Fruit fly (Drosophila melanogaster) whole organism, embryonic: ENCODE measurements around the gene endos.

Experiments used
- Asciz ChIP-seq: fragments of 200-800 bp; sonication (Bioruptor generic); optimal IDR thresholded peaks from 2 replicates; lab custom pipeline; 2017; ENCODE audit warnings: missing biosample characterization, mild to moderate bottlenecking, missing genetic modification characterization, missing genetic modification reagents
- B-H1 ChIP-seq: fragments of 200-800 bp; sonication (Bioruptor generic); IDR thresholded peaks from 3 replicates; pipeline ENCODE4 v1.3.6; 2022; ENCODE audit warnings: missing biosample characterization, missing genetic modification characterization
- CG10321 ChIP-seq: fragments of 200-800 bp; sonication (Bioruptor generic); IDR thresholded peaks from 2 replicates; pipeline ENCODE4 v1.3.6; 2022; ENCODE audit warnings: missing biosample characterization, missing genetic modification characterization
- CG10366 ChIP-seq: fragments of 200-800 bp; sonication (Bioruptor generic); IDR thresholded peaks from 2 replicates; pipeline ENCODE4 v1.3.6; 2022; ENCODE audit warnings: missing biosample characterization, missing genetic modification characterization
- CG11093 ChIP-seq: fragments of 200-800 bp; sonication (Bioruptor generic); IDR thresholded peaks from 3 replicates; pipeline ENCODE4 v1.3.6; 2022; ENCODE audit warnings: missing biosample characterization, missing genetic modification characterization
- CG11247 ChIP-seq: fragments of 200-800 bp; sonication (Bioruptor generic); IDR thresholded peaks from 2 replicates; pipeline ENCODE4 v1.3.6; 2022; ENCODE audit warnings: missing biosample characterization, missing genetic modification characterization
- CG12391 ChIP-seq: fragments of 200-800 bp; sonication (Bioruptor generic); optimal IDR thresholded peaks from 3 replicates; lab custom pipeline; 2018; ENCODE audit warnings: missing biosample characterization, mild to moderate bottlenecking, missing genetic modification characterization, moderate library complexity
- CG12659 ChIP-seq: fragments of 200-800 bp; sonication (Bioruptor generic); optimal IDR thresholded peaks from 3 replicates; lab custom pipeline; 2017; ENCODE audit warnings: mild to moderate bottlenecking, missing biosample characterization, missing genetic modification reagents, missing genetic modification characterization
- CG15514 ChIP-seq: fragments of 200-800 bp; sonication (Bioruptor generic); optimal IDR thresholded peaks from 3 replicates; lab custom pipeline; 2017; ENCODE audit warnings: missing biosample characterization, missing genetic modification characterization, mild to moderate bottlenecking, moderate library complexity, missing genetic modification reagents
- CG17829 ChIP-seq: fragments of 200-800 bp; optimal IDR thresholded peaks from 2 replicates; lab custom pipeline; 2019; ENCODE audit warnings: missing biosample characterization, mild to moderate bottlenecking, missing genetic modification characterization, moderate library complexity
- CG17912 ChIP-seq: fragments of 200-800 bp; sonication (Bioruptor generic); optimal IDR thresholded peaks from 2 replicates; lab custom pipeline; 2018; ENCODE audit warnings: missing biosample characterization, mild to moderate bottlenecking, missing genetic modification characterization
- CG18619 ChIP-seq: fragments of 200-800 bp; sonication (Bioruptor generic); optimal IDR thresholded peaks from 3 replicates; lab custom pipeline; 2017; ENCODE audit warnings: missing biosample characterization, mild to moderate bottlenecking, missing genetic modification characterization
- CG33213 ChIP-seq: fragments of 200-800 bp; sonication (Bioruptor generic); optimal IDR thresholded peaks from 3 replicates; lab custom pipeline; 2016; ENCODE audit warnings: missing biosample characterization, missing genetic modification characterization
- CG33557 ChIP-seq: fragments of 200-800 bp; sonication (Bioruptor generic); optimal IDR thresholded peaks from 2 replicates; lab custom pipeline; 2019; ENCODE audit warnings: missing biosample characterization, mild to moderate bottlenecking, missing genetic modification characterization, moderate library complexity
- CG3838 ChIP-seq: fragments of 200-800 bp; sonication (Bioruptor generic); optimal IDR thresholded peaks from 3 replicates; lab custom pipeline; 2016; ENCODE audit warnings: missing biosample characterization, missing genetic modification characterization
- CG4282 ChIP-seq: fragments of 200-800 bp; sonication (Bioruptor generic); optimal IDR thresholded peaks from 2 replicates; lab custom pipeline; 2016; ENCODE audit warnings: missing biosample characterization, missing genetic modification characterization
- CG4820 ChIP-seq: fragments of 200-800 bp; sonication (Bioruptor generic); optimal IDR thresholded peaks from 3 replicates; lab custom pipeline; 2016; ENCODE audit warnings: missing biosample characterization, missing genetic modification characterization
- CG7357 ChIP-seq: fragments of 200-800 bp; sonication (Bioruptor generic); IDR thresholded peaks from 3 replicates; pipeline ENCODE4 v1.3.6; 2022; ENCODE audit warnings: missing biosample characterization, missing genetic modification characterization
- CrebB ChIP-seq: fragments of 200-800 bp; sonication (Bioruptor generic); optimal IDR thresholded peaks from 3 replicates; lab custom pipeline; 2018; ENCODE audit warnings: missing biosample characterization, mild to moderate bottlenecking, missing genetic modification characterization
- Dbx ChIP-seq: fragments of 200-800 bp; sonication (Bioruptor generic); IDR thresholded peaks from 3 replicates; pipeline ENCODE4 v1.3.6; 2022; ENCODE audit warnings: missing biosample characterization, missing genetic modification characterization
- Dip2 ChIP-seq: fragments of 200-800 bp; sonication (Bioruptor generic); IDR thresholded peaks from 2 replicates; pipeline ENCODE4 v1.3.6; 2022; ENCODE audit warnings: missing biosample characterization, missing genetic modification characterization
- Gsc ChIP-seq: fragments of 200-800 bp; sonication (Bioruptor generic); IDR thresholded peaks from 2 replicates; pipeline ENCODE4 v1.3.6; 2022; ENCODE audit warnings: missing biosample characterization, missing genetic modification characterization
- HLH4C ChIP-seq: fragments of 200-800 bp; sonication (Bioruptor generic); IDR thresholded peaks from 3 replicates; pipeline ENCODE4 v1.3.6; 2022; ENCODE audit warnings: missing biosample characterization, missing genetic modification characterization; ENCODE audit not compliant: partially characterized antibody
- Hr78 ChIP-seq, 2 experiments: fragments of 200-800 bp in 1 of 2; fragments of >200 bp in 1 of 2; sonication (Bioruptor generic) in 1 of 2; optimal IDR thresholded peaks; 2 replicates each; lab custom pipeline; 2017 to 2019; ENCODE audit warnings: missing biosample characterization in 2 of 2, missing genetic modification characterization in 2 of 2, mild to moderate bottlenecking in 1 of 2, moderate library complexity in 1 of 2
- Lhr ChIP-seq: fragments of 200-800 bp; sonication (Bioruptor generic); optimal IDR thresholded peaks from 3 replicates; lab custom pipeline; 2017; ENCODE audit warnings: mild to moderate bottlenecking, missing biosample characterization, missing genetic modification reagents, missing genetic modification characterization
- Med ChIP-seq: fragments of 200-800 bp; sonication (Bioruptor generic); peaks from one replicate; lab custom pipeline; 2016; ENCODE audit warnings: missing biosample characterization, missing genetic modification characterization, mild to moderate bottlenecking, inconsistent platforms, moderate library complexity
- Myb ChIP-seq: fragments of 200-800 bp; sonication (Bioruptor generic); optimal IDR thresholded peaks from 2 replicates; lab custom pipeline; 2016; ENCODE audit warnings: missing biosample characterization, missing genetic modification characterization
- Nf-YC ChIP-seq: fragments of 200-800 bp; optimal IDR thresholded peaks from 3 replicates; lab custom pipeline; 2019; ENCODE audit warnings: missing biosample characterization, mild to moderate bottlenecking, missing genetic modification characterization, moderate library complexity
- Opbp ChIP-seq: fragments of 200-800 bp; sonication (Bioruptor generic); IDR thresholded peaks from 3 replicates; pipeline ENCODE4 v1.3.6; 2022; ENCODE audit warnings: missing biosample characterization, missing genetic modification characterization; ENCODE audit not compliant: partially characterized antibody
- Ssrp ChIP-seq: fragments of 200-800 bp; sonication (Bioruptor generic); optimal IDR thresholded peaks from 2 replicates; lab custom pipeline; 2018; ENCODE audit warnings: missing biosample characterization, mild to moderate bottlenecking, missing genetic modification characterization, moderate library complexity
- amos ChIP-seq: fragments of 200-800 bp; sonication (Bioruptor generic); IDR thresholded peaks from 2 replicates; pipeline ENCODE4 v1.3.6; 2022; ENCODE audit warnings: missing biosample characterization, missing genetic modification characterization; ENCODE audit not compliant: partially characterized antibody
- aop ChIP-seq: fragments of 200-800 bp; sonication (Bioruptor generic); IDR thresholded peaks from 2 replicates; pipeline ENCODE4 v1.3.6; 2022; ENCODE audit warnings: missing biosample characterization, missing genetic modification characterization
- crp ChIP-seq, 2 experiments: fragments of 200-800 bp; sonication (Bioruptor generic); optimal IDR thresholded peaks; 2 replicates in 1 of 2; 3 replicates in 1 of 2; lab custom pipeline; 2017; ENCODE audit warnings: missing biosample characterization in 2 of 2, missing genetic modification characterization in 2 of 2, mild to moderate bottlenecking in 1 of 2, moderate library complexity in 1 of 2
- cwo ChIP-seq: fragments of 200-800 bp; sonication (Bioruptor generic); optimal IDR thresholded peaks from 3 replicates; lab custom pipeline; 2017; ENCODE audit warnings: missing biosample characterization, missing genetic modification characterization, mild to moderate bottlenecking, moderate library complexity, missing genetic modification reagents
- dpn ChIP-seq, 2 experiments: fragments of 200-800 bp; sonication (Bioruptor generic); optimal IDR thresholded peaks; 3 replicates each; lab custom pipeline; 2016; ENCODE audit warnings: missing biosample characterization in 2 of 2, missing genetic modification characterization in 2 of 2
- fd102C ChIP-seq: fragments of 200-800 bp; sonication (Bioruptor generic); optimal IDR thresholded peaks from 2 replicates; lab custom pipeline; 2018; ENCODE audit warnings: missing biosample characterization, mild to moderate bottlenecking, missing genetic modification characterization, moderate library complexity
- hth ChIP-seq: fragments of >200 bp; optimal IDR thresholded peaks from 2 replicates; lab custom pipeline; 2017; ENCODE audit warnings: inconsistent platforms
- oc ChIP-seq: fragments of 200-800 bp; sonication (Bioruptor generic); optimal IDR thresholded peaks from 2 replicates; lab custom pipeline; 2018; ENCODE audit warnings: missing biosample characterization, mild to moderate bottlenecking, missing genetic modification characterization, moderate library complexity
- prd ChIP-seq, 3 experiments: fragments of >200 bp in 2 of 3; fragments of 200-800 bp in 1 of 3; sonication (Bioruptor generic) in 1 of 3; optimal IDR thresholded peaks in 2 of 3; IDR thresholded peaks in 1 of 3; 2 replicates in 2 of 3; 3 replicates in 1 of 3; pipeline versions ENCODE4 v1.3.6 to Lab custom; 2017 to 2022; ENCODE audit warnings: missing biosample characterization in 1 of 3, missing genetic modification characterization in 1 of 3
- psq ChIP-seq: fragments of 200-800 bp; sonication (Bioruptor generic); optimal IDR thresholded peaks from 2 replicates; lab custom pipeline; 2017; ENCODE audit warnings: missing biosample characterization, missing genetic modification characterization
- pzg ChIP-seq: fragments of 200-800 bp; sonication (Bioruptor generic); optimal IDR thresholded peaks from 3 replicates; lab custom pipeline; 2018; ENCODE audit warnings: missing biosample characterization, mild to moderate bottlenecking, missing genetic modification characterization, moderate library complexity
- sc ChIP-seq, 3 experiments: fragments of >200 bp in 2 of 3; fragments of 200-800 bp in 1 of 3; sonication (Bioruptor generic) in 1 of 3; optimal IDR thresholded peaks; 2 replicates in 2 of 3; 3 replicates in 1 of 3; lab custom pipeline; 2017; ENCODE audit warnings: mild to moderate bottlenecking in 1 of 3, missing biosample characterization in 1 of 3, missing genetic modification characterization in 1 of 3, missing genetic modification reagents in 1 of 3
- seq ChIP-seq: fragments of 200-800 bp; sonication (Bioruptor generic); IDR thresholded peaks from 2 replicates; pipeline ENCODE4 v1.3.6; 2022; ENCODE audit warnings: missing biosample characterization, missing genetic modification characterization
- sima ChIP-seq: fragments of 200-800 bp; sonication (Bioruptor generic); optimal IDR thresholded peaks from 2 replicates; lab custom pipeline; 2016; ENCODE audit warnings: missing biosample characterization, missing genetic modification characterization
- ssp ChIP-seq: fragments of 200-800 bp; sonication (Bioruptor generic); IDR thresholded peaks from 2 replicates; pipeline ENCODE4 v1.3.6; 2022; ENCODE audit warnings: missing biosample characterization, missing genetic modification characterization
- sug ChIP-seq: fragments of 200-800 bp; optimal IDR thresholded peaks from 2 replicates; lab custom pipeline; 2019; ENCODE audit warnings: missing biosample characterization, mild to moderate bottlenecking, missing genetic modification characterization, moderate library complexity
- tup ChIP-seq: fragments of 200-800 bp; sonication (Bioruptor generic); optimal IDR thresholded peaks from 2 replicates; lab custom pipeline; 2016; ENCODE audit warnings: missing biosample characterization, mild to moderate bottlenecking, missing genetic modification characterization, moderate library complexity
- twi ChIP-seq: fragments of 200-800 bp; optimal IDR thresholded peaks from 2 replicates; lab custom pipeline; 2019; ENCODE audit warnings: missing biosample characterization, mild to moderate bottlenecking, missing genetic modification characterization, moderate library complexity
- tx ChIP-seq: fragments of 200-800 bp; sonication (Bioruptor generic); optimal IDR thresholded peaks from 2 replicates; lab custom pipeline; 2016; ENCODE audit warnings: missing biosample characterization, missing genetic modification characterization

The endos gene

DNA sequence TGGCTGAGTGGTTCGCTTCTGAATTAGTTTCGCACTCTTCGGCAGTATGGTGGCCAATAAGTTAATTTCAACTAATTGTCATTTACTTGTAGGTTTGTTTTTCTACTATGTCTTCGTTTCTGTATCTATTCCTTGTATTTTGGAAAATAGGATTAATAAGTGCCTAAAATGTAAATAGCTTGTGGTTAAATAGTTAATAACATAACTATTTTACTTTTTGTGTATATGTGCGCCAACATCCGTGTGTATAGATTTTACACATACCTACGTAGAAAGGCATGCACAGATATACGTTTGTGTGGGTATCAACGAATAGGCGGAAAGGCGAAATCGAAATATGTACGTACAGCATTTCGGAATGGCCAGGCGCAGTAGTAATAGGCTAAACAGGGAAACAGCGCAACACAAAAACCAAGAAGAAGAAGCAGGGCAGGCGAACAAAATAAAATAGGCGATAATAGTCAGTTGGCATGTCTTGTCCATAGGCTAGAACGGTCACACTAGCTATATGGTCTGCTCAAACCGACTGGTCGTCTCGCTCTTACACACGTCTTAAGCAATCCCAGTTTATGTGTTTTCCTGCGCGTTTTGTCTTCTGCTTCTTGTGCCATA, 28.9 kb downstream of the endos start (continued):
- TF ChIP-seq Hr78 (GFP tag; optimal IDR thresholded peaks at IDR 0.05; lab: Kevin White, UChicago), result no peak
- no peak for TF ChIP-seq Dip2 (GFP tag; lab: Robert Waterston, UW)
- TF ChIP-seq CrebB (tag; lab: Kevin White, UChicago), result peak; percentile 17
- TF ChIP-seq CG7357 (GFP tag; lab: Robert Waterston, UW), result no peak
- peak; percentile 18 for TF ChIP-seq twi (tag; lab: Kevin White, UChicago)
- no peak for TF ChIP-seq Ssrp (tag; lab: Kevin White, UChicago)
- peak; percentile 11 for TF ChIP-seq CG18619
- TF ChIP-seq sima (GFP tag; lab: Kevin White, UChicago), result no peak
- no peak for TF ChIP-seq crp (GFP tag; optimal IDR thresholded peaks at IDR 0.05; lab: Kevin White, UChicago)
- no peak for TF ChIP-seq CG33213 (GFP tag; lab: Kevin White, UChicago)
- no peak for TF ChIP-seq CG12391 (tag; lab: Kevin White, UChicago)
- peak; percentile 19 for TF ChIP-seq sug (tag; lab: Kevin White, UChicago)
- peak; percentile 13 for TF ChIP-seq CG17829 (tag; lab: Kevin White, UChicago)
- TF ChIP-seq oc (tag; lab: Kevin White, UChicago), result peak; percentile 72
- no peak for TF ChIP-seq CG17912
- no peak for TF ChIP-seq seq (GFP tag; lab: Robert Waterston, UW)
- peak; percentile 30 for TF ChIP-seq Nf-YC (tag; lab: Kevin White, UChicago)
- no peak for TF ChIP-seq CG33557 (GFP tag; lab: Kevin White, UChicago)
- no peak for TF ChIP-seq B-H1
- TF ChIP-seq tup (GFP tag; lab: Kevin White, UChicago), result no peak
- peak; percentile 36; the same call in 1 of the 3 replicates for TF ChIP-seq Dbx (GFP tag; lab: Robert Waterston, UW)
- TF ChIP-seq CG11247 (GFP tag; lab: Robert Waterston, UW), result no peak
- TF ChIP-seq aop (GFP tag; lab: Robert Waterston, UW), result no peak
- TF ChIP-seq Opbp (GFP tag; lab: Robert Waterston, UW), result peak; percentile 77
- no peak for TF ChIP-seq ssp (GFP tag; lab: Robert Waterston, UW)
- TF ChIP-seq prd (optimal IDR thresholded peaks at IDR 0.05; lab: Kevin White, UChicago), result no peak
- no peak for TF ChIP-seq prd (GFP tag; IDR thresholded peaks at IDR 0.05; lab: Robert Waterston, UW)
- no peak for TF ChIP-seq cwo (GFP tag; lab: Kevin White, UChicago)
- TF ChIP-seq tx, result no peak
- no peak for TF ChIP-seq Asciz
- TF ChIP-seq CG3838, result no peak
- no peak for TF ChIP-seq CG11093
- TF ChIP-seq pzg (GFP tag; lab: Kevin White, UChicago), result peak; percentile 81
- TF ChIP-seq CG10366 (GFP tag; lab: Robert Waterston, UW), result no peak
- peak; percentile 86 for TF ChIP-seq Med
- TF ChIP-seq Lhr (GFP tag; lab: Kevin White, UChicago), result peak; percentile 2
- no peak for TF ChIP-seq hth
- TF ChIP-seq dpn (GFP tag; optimal IDR thresholded peaks at IDR 0.05; lab: Kevin White, UChicago), result no peak
- peak; percentile 57 for TF ChIP-seq CG12659 (GFP tag; lab: Kevin White, UChicago)
- peak; percentile 54 for TF ChIP-seq CG15514
- TF ChIP-seq psq (GFP tag; lab: Kevin White, UChicago), result peak; percentile 100
- TF ChIP-seq fd102C (GFP tag; lab: Kevin White, UChicago), result no peak
- no peak for TF ChIP-seq sc (optimal IDR thresholded peaks at IDR 0.05; lab: Kevin White, UChicago)
- TF ChIP-seq sc (GFP tag; optimal IDR thresholded peaks at IDR 0.05; lab: Kevin White, UChicago), result no peak
- TF ChIP-seq amos, result peak; percentile 28; the same call in 1 of the 2 replicates
- TF ChIP-seq CG4282 (GFP tag; lab: Kevin White, UChicago), result peak; percentile 5
- peak; percentile 99 for TF ChIP-seq CG10321 (GFP tag; lab: Robert Waterston, UW)
- TF ChIP-seq Gsc (GFP tag; lab: Robert Waterston, UW), result no peak
- no peak for TF ChIP-seq CG4820 (GFP tag; lab: Kevin White, UChicago)
- TF ChIP-seq Myb, result no peak
- TF ChIP-seq HLH4C, result no peak
